Fruit fly (Drosophila melanogaster): Measurements from ENCODE around the gene CG44088.

DNA sequence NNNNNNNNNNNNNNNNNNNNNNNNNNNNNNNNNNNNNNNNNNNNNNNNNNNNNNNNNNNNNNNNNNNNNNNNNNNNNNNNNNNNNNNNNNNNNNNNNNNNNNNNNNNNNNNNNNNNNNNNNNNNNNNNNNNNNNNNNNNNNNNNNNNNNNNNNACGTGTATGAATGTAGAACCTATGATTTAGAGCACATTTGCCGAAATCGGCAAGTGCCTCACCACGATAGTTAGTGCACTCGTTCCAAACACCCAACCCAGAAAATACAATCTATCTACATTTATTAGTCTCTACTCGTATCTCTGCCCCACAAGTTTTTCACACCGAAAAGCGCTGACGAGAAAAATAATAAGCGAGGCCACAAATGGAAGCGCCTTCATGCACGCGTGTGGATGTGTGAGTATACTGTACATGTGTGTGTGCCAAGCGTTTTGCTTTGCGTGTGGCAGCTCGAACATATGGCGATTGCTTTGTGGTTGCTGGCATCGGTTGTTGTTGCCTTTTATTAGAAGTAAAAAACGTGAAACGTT lies 29.3 kb upstream of the CG44088 start:
- TF ChIP-seq CG13204 (GFP tag; optimal IDR thresholded peaks at IDR 0.05) (no peak), CG8159 (tag; optimal IDR thresholded peaks at IDR 0.05) (no peak), Pif1B (GFP tag; optimal IDR thresholded peaks at IDR 0.05) (no peak), CG12605 (GFP tag; IDR thresholded peaks at IDR 0.05) (no peak), EcR (GFP tag; optimal IDR thresholded peaks at IDR 0.05) (no peak), Pif1A (GFP tag; optimal IDR thresholded peaks at IDR 0.05) (no peak), D1 (tag; optimal IDR thresholded peaks at IDR 0.05) (no peak), CG15710 (tag; optimal IDR thresholded peaks at IDR 0.05) (no peak), CG8301 (tag; optimal IDR thresholded peaks at IDR 0.05) (no peak), rn (GFP tag; IDR thresholded peaks at IDR 0.05) (no peak)
